Fruit fly (Drosophila melanogaster) whole organism, embryonic: ENCODE results near the gene Rai1.

ENCODE experiments used
- Antp ChIP-seq: fragments of 200-800 bp; sonication (Bioruptor generic); optimal IDR thresholded peaks from 3 replicates; lab custom pipeline; 2016; ENCODE audit warnings: missing biosample characterization, missing genetic modification characterization
- BEAF-32 ChIP-seq: fragments of 200-800 bp; sonication (Bioruptor generic); optimal IDR thresholded peaks from 3 replicates; lab custom pipeline; 2017; ENCODE audit warnings: missing biosample characterization, missing genetic modification characterization, mild to moderate bottlenecking, moderate library complexity, missing genetic modification reagents
- CG10209 ChIP-seq: fragments of 200-800 bp; sonication (Bioruptor generic); optimal IDR thresholded peaks from 3 replicates; lab custom pipeline; 2017; ENCODE audit warnings: missing biosample characterization, mild to moderate bottlenecking, missing genetic modification characterization, missing genetic modification reagents
- CG15011 ChIP-seq: fragments of 200-800 bp; sonication (Bioruptor generic); optimal IDR thresholded peaks from 3 replicates; lab custom pipeline; 2018; ENCODE audit warnings: missing biosample characterization, mild to moderate bottlenecking, missing genetic modification characterization
- CG15269 ChIP-seq: fragments of 200-800 bp; sonication (Bioruptor generic); optimal IDR thresholded peaks from 2 replicates; lab custom pipeline; 2018; ENCODE audit warnings: missing biosample characterization, mild to moderate bottlenecking, missing genetic modification characterization, moderate library complexity
- CG1603 ChIP-seq: fragments of 200-800 bp; sonication (Bioruptor generic); optimal IDR thresholded peaks from 2 replicates; lab custom pipeline; 2019; ENCODE audit warnings: missing biosample characterization, mild to moderate bottlenecking, missing genetic modification characterization, moderate library complexity
- CG16813 ChIP-seq: fragments of 200-800 bp; sonication (Bioruptor generic); IDR thresholded peaks from 3 replicates; pipeline ENCODE4 v1.3.6; 2022; ENCODE audit warnings: missing biosample characterization, missing genetic modification characterization; ENCODE audit not compliant: partially characterized antibody
- CG16863 ChIP-seq: fragments of 200-800 bp; sonication (Bioruptor generic); optimal IDR thresholded peaks from 3 replicates; lab custom pipeline; 2016; ENCODE audit warnings: missing biosample characterization, missing genetic modification characterization
- CG30020 ChIP-seq: fragments of 200-800 bp; optimal IDR thresholded peaks from 2 replicates; lab custom pipeline; 2019; ENCODE audit warnings: missing biosample characterization, mild to moderate bottlenecking, missing genetic modification characterization, moderate library complexity
- CG32532 ChIP-seq: fragments of 200-800 bp; sonication (Bioruptor generic); IDR thresholded peaks from 2 replicates; pipeline ENCODE4 v1.3.6; 2022; ENCODE audit warnings: missing biosample characterization, missing genetic modification characterization
- CG34224 ChIP-seq: fragments of 200-800 bp; sonication (Bioruptor generic); IDR thresholded peaks from 3 replicates; pipeline ENCODE4 v1.3.6; 2022; ENCODE audit warnings: missing biosample characterization, missing genetic modification characterization; ENCODE audit not compliant: partially characterized antibody
- CG3838 ChIP-seq: fragments of 200-800 bp; sonication (Bioruptor generic); optimal IDR thresholded peaks from 3 replicates; lab custom pipeline; 2016; ENCODE audit warnings: missing biosample characterization, missing genetic modification characterization
- CG3995 ChIP-seq: fragments of 200-800 bp; sonication (Bioruptor generic); optimal IDR thresholded peaks from 3 replicates; lab custom pipeline; 2016; ENCODE audit warnings: missing biosample characterization, missing genetic modification characterization
- CG5245 ChIP-seq: fragments of 200-800 bp; sonication (Bioruptor generic); optimal IDR thresholded peaks from 3 replicates; lab custom pipeline; 2016; ENCODE audit warnings: missing biosample characterization, missing genetic modification characterization
- CG7987 ChIP-seq: fragments of 200-800 bp; sonication (Bioruptor generic); optimal IDR thresholded peaks from 2 replicates; lab custom pipeline; 2018; ENCODE audit warnings: missing biosample characterization, mild to moderate bottlenecking, missing genetic modification characterization, moderate library complexity
- CG8388 ChIP-seq: fragments of 200-800 bp; sonication (Bioruptor generic); optimal IDR thresholded peaks from 2 replicates; lab custom pipeline; 2019; ENCODE audit warnings: missing biosample characterization, mild to moderate bottlenecking, missing genetic modification characterization, moderate library complexity
- Chrac-16 ChIP-seq: fragments of 200-800 bp; sonication (Bioruptor generic); optimal IDR thresholded peaks from 3 replicates; lab custom pipeline; 2016; ENCODE audit warnings: missing biosample characterization, missing genetic modification characterization
- CrebB ChIP-seq: fragments of 200-800 bp; sonication (Bioruptor generic); optimal IDR thresholded peaks from 3 replicates; lab custom pipeline; 2018; ENCODE audit warnings: missing biosample characterization, mild to moderate bottlenecking, missing genetic modification characterization
- Dek ChIP-seq: fragments of 200-800 bp; sonication (Bioruptor generic); optimal IDR thresholded peaks from 3 replicates; lab custom pipeline; 2019; ENCODE audit warnings: missing biosample characterization, mild to moderate bottlenecking, missing genetic modification characterization, moderate library complexity
- Dip3 ChIP-seq: fragments of 200-800 bp; sonication (Bioruptor generic); optimal IDR thresholded peaks from 3 replicates; lab custom pipeline; 2016; ENCODE audit warnings: missing biosample characterization, missing genetic modification characterization
- Eip74EF ChIP-seq, 2 experiments: fragments of 200-800 bp in 1 of 2; fragments of >200 bp in 1 of 2; sonication (Bioruptor generic) in 1 of 2; optimal IDR thresholded peaks; 2 replicates each; lab custom pipeline; 2017 to 2019; ENCODE audit warnings: missing biosample characterization in 2 of 2, missing genetic modification characterization in 2 of 2, mild to moderate bottlenecking in 1 of 2, moderate library complexity in 1 of 2
- Fer1 ChIP-seq: fragments of 200-800 bp; sonication (Bioruptor generic); optimal IDR thresholded peaks from 2 replicates; lab custom pipeline; 2017; ENCODE audit warnings: missing biosample characterization, mild to moderate bottlenecking, missing genetic modification characterization
- Fer2 ChIP-seq: fragments of 200-800 bp; sonication (Bioruptor generic); optimal IDR thresholded peaks from 2 replicates; lab custom pipeline; 2018; ENCODE audit warnings: missing biosample characterization, mild to moderate bottlenecking, missing genetic modification characterization, moderate library complexity
- Gug ChIP-seq: fragments of 200-800 bp; sonication (Bioruptor generic); IDR thresholded peaks from 4 replicates; pipeline ENCODE4 v1.3.6; 2022; ENCODE audit warnings: missing biosample characterization, missing genetic modification characterization
- HLH4C ChIP-seq: fragments of 200-800 bp; sonication (Bioruptor generic); IDR thresholded peaks from 3 replicates; pipeline ENCODE4 v1.3.6; 2022; ENCODE audit warnings: missing biosample characterization, missing genetic modification characterization; ENCODE audit not compliant: partially characterized antibody
- HmgZ ChIP-seq: fragments of 200-800 bp; sonication (Bioruptor generic); optimal IDR thresholded peaks from 2 replicates; lab custom pipeline; 2018; ENCODE audit warnings: missing biosample characterization, mild to moderate bottlenecking, missing genetic modification characterization
- Hmx ChIP-seq: fragments of 200-800 bp; sonication (Bioruptor generic); optimal IDR thresholded peaks from 2 replicates; lab custom pipeline; 2016; ENCODE audit warnings: missing biosample characterization, missing genetic modification characterization
- Hr3 ChIP-seq: fragments of 200-800 bp; sonication (Bioruptor generic); optimal IDR thresholded peaks from 3 replicates; lab custom pipeline; 2016; ENCODE audit warnings: missing biosample characterization, missing genetic modification characterization
- Hr78 ChIP-seq, 2 experiments: fragments of 200-800 bp in 1 of 2; fragments of >200 bp in 1 of 2; sonication (Bioruptor generic) in 1 of 2; optimal IDR thresholded peaks; 2 replicates each; lab custom pipeline; 2017 to 2019; ENCODE audit warnings: missing biosample characterization in 2 of 2, missing genetic modification characterization in 2 of 2, mild to moderate bottlenecking in 1 of 2, moderate library complexity in 1 of 2
- Med ChIP-seq: fragments of 200-800 bp; sonication (Bioruptor generic); peaks from one replicate; lab custom pipeline; 2016; ENCODE audit warnings: missing biosample characterization, missing genetic modification characterization, mild to moderate bottlenecking, inconsistent platforms, moderate library complexity
- NfI ChIP-seq: fragments of 200-800 bp; sonication (Bioruptor generic); optimal IDR thresholded peaks from 3 replicates; lab custom pipeline; 2018; ENCODE audit warnings: missing biosample characterization, mild to moderate bottlenecking, missing genetic modification characterization, moderate library complexity
- PHDP ChIP-seq: fragments of 200-800 bp; sonication (Bioruptor generic); optimal IDR thresholded peaks from 3 replicates; lab custom pipeline; 2018; ENCODE audit warnings: missing biosample characterization, mild to moderate bottlenecking, missing genetic modification characterization, moderate library complexity
- Pdp1 ChIP-seq, 2 experiments: fragments of 200-800 bp; sonication (Bioruptor generic); optimal IDR thresholded peaks; 3 replicates each; lab custom pipeline; 2016; ENCODE audit warnings: missing biosample characterization in 2 of 2, missing genetic modification characterization in 2 of 2, mild to moderate bottlenecking in 1 of 2, moderate library complexity in 1 of 2
- al ChIP-seq: fragments of 200-800 bp; sonication (Bioruptor generic); IDR thresholded peaks from 2 replicates; pipeline ENCODE4 v1.3.6; 2022; ENCODE audit warnings: missing biosample characterization, missing genetic modification characterization
- amos ChIP-seq: fragments of 200-800 bp; sonication (Bioruptor generic); IDR thresholded peaks from 2 replicates; pipeline ENCODE4 v1.3.6; 2022; ENCODE audit warnings: missing biosample characterization, missing genetic modification characterization; ENCODE audit not compliant: partially characterized antibody
- br ChIP-seq: fragments of >200 bp; optimal IDR thresholded peaks from 2 replicates; lab custom pipeline; 2017
- dysf ChIP-seq: fragments of 200-800 bp; sonication (Bioruptor generic); IDR thresholded peaks from 3 replicates; pipeline ENCODE4 v1.3.6; 2022; ENCODE audit warnings: missing biosample characterization, missing genetic modification characterization
- hth ChIP-seq: fragments of >200 bp; optimal IDR thresholded peaks from 2 replicates; lab custom pipeline; 2017; ENCODE audit warnings: inconsistent platforms
- jing ChIP-seq: fragments of 200-800 bp; sonication (Bioruptor generic); optimal IDR thresholded peaks from 2 replicates; lab custom pipeline; 2018; ENCODE audit warnings: missing biosample characterization, mild to moderate bottlenecking, missing genetic modification characterization
- klu ChIP-seq: fragments of 200-800 bp; sonication (Bioruptor generic); IDR thresholded peaks from 2 replicates; pipeline ENCODE4 v1.3.6; 2022; ENCODE audit warnings: missing biosample characterization, missing genetic modification characterization
- nom ChIP-seq: fragments of 200-800 bp; sonication (Bioruptor generic); optimal IDR thresholded peaks from 2 replicates; lab custom pipeline; 2017; ENCODE audit warnings: missing biosample characterization, missing genetic modification characterization, mild to moderate bottlenecking, moderate library complexity, missing genetic modification reagents
- pb ChIP-seq: fragments of 200-800 bp; sonication (Bioruptor generic); optimal IDR thresholded peaks from 3 replicates; lab custom pipeline; 2016; ENCODE audit warnings: missing biosample characterization, missing genetic modification characterization
- peb ChIP-seq: fragments of 200-800 bp; sonication (Bioruptor generic); IDR thresholded peaks from 2 replicates; pipeline ENCODE4 v1.3.6; 2022; ENCODE audit warnings: missing biosample characterization, missing genetic modification characterization
- pita ChIP-seq: fragments of 200-800 bp; sonication (Bioruptor generic); optimal IDR thresholded peaks from 2 replicates; lab custom pipeline; 2017; ENCODE audit warnings: missing biosample characterization, mild to moderate bottlenecking, missing genetic modification characterization
- slp2 ChIP-seq: fragments of 200-800 bp; sonication (Bioruptor generic); optimal IDR thresholded peaks from 2 replicates; lab custom pipeline; 2016; ENCODE audit warnings: missing biosample characterization, missing genetic modification characterization
- sna ChIP-seq: fragments of 200-800 bp; sonication (Bioruptor generic); IDR thresholded peaks from 2 replicates; pipeline ENCODE4 v1.3.6; 2022; ENCODE audit warnings: missing biosample characterization, missing genetic modification characterization; ENCODE audit not compliant: partially characterized antibody
- so ChIP-seq: fragments of 200-800 bp; sonication (Bioruptor generic); IDR thresholded peaks from 3 replicates; pipeline ENCODE4 v1.3.6; 2022; ENCODE audit warnings: missing biosample characterization, missing genetic modification characterization
- tio ChIP-seq: fragments of 200-800 bp; sonication (Bioruptor generic); optimal IDR thresholded peaks from 2 replicates; lab custom pipeline; 2017; ENCODE audit warnings: missing biosample characterization, missing genetic modification characterization, inconsistent platforms
- twi ChIP-seq: fragments of 200-800 bp; optimal IDR thresholded peaks from 2 replicates; lab custom pipeline; 2019; ENCODE audit warnings: missing biosample characterization, mild to moderate bottlenecking, missing genetic modification characterization, moderate library complexity

Gene Rai1

DNA sequence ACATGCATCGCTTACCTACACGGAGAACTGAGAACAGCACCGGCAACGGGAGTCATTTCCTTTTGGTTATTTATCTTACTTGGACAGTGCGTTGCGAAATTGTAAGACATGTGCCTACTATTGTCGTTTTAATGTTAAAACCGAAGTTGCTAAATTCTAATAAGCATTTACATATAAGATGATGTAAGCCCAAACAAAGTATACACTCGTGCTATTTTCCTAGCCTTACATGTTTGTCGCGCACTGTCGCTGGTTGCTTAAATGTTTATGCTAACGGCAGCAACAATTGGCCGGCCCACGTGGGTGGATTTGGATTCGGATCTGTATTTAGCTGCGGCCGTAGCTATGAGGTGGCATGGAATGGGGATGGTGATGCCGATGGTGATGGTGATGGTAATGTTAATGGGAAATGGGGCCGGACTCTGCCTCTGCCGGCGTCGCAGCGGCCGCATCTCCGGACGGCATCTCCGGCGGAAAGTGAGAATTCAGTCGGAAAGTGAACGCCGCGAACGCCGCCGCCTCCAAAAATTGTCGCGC lies 8.1 kb upstream of the Rai1 start, which contains the start of gene CG4829 (continued):
- TF ChIP-seq CG10209 (GFP tag; lab: Kevin White, UChicago), result peak; percentile 89
- peak; percentile 99 for TF ChIP-seq Med (GFP tag; lab: Kevin White, UChicago)
- peak; percentile 95 for TF ChIP-seq CG1603
- peak; percentile 1 for TF ChIP-seq Hmx
- peak; percentile 89 for TF ChIP-seq so (GFP tag; lab: Robert Waterston, UW)
- no peak for TF ChIP-seq CG16813 (GFP tag; lab: Robert Waterston, UW)
- peak; percentile 51; the same call in 1 of the 2 replicates for TF ChIP-seq peb (GFP tag; lab: Robert Waterston, UW)
- TF ChIP-seq Fer2 (tag; lab: Kevin White, UChicago), result peak; percentile 76
- peak; percentile 76 for TF ChIP-seq al (GFP tag; lab: Robert Waterston, UW)
- peak; percentile 72 for TF ChIP-seq CG7987 (GFP tag; lab: Kevin White, UChicago)
- peak; percentile 86 for TF ChIP-seq CG5245
- peak; percentile 81 for TF ChIP-seq jing (GFP tag; lab: Kevin White, UChicago)
- peak; percentile 83 to 87 for TF ChIP-seq Pdp1 (GFP tag; optimal IDR thresholded peaks at IDR 0.05; lab: Kevin White, UChicago)
- peak; percentile 91 for TF ChIP-seq PHDP (tag; lab: Kevin White, UChicago)
- peak; percentile 79 for TF ChIP-seq CG8388 (GFP tag; lab: Kevin White, UChicago)
- TF ChIP-seq Hr78 (GFP tag; optimal IDR thresholded peaks at IDR 0.05; lab: Kevin White, UChicago), result peak in 1 of 2 experiments; percentile 61
- peak; percentile 93 for TF ChIP-seq CG15269 (tag; lab: Kevin White, UChicago)
- TF ChIP-seq Dek (tag; lab: Kevin White, UChicago), result peak; percentile 86
- no peak for TF ChIP-seq CG34224 (GFP tag; lab: Robert Waterston, UW)
- TF ChIP-seq CG3995 (GFP tag; lab: Kevin White, UChicago), result peak; percentile 19
- peak; percentile 86 for TF ChIP-seq CrebB (tag; lab: Kevin White, UChicago)
- TF ChIP-seq dysf, result peak; percentile 94
- TF ChIP-seq CG32532, result peak; percentile 84
- TF ChIP-seq klu (GFP tag; lab: Robert Waterston, UW), result peak; percentile 79
- peak; percentile 72 for TF ChIP-seq Chrac-16 (GFP tag; lab: Kevin White, UChicago)
- peak; percentile 88 for TF ChIP-seq HmgZ (tag; lab: Kevin White, UChicago)
- TF ChIP-seq BEAF-32 (GFP tag; lab: Kevin White, UChicago), result no peak
- TF ChIP-seq Dip3 (GFP tag; lab: Kevin White, UChicago), result peak; percentile 74
- TF ChIP-seq twi (tag; lab: Kevin White, UChicago), result peak; percentile 72
- peak; percentile 82 for TF ChIP-seq pb (GFP tag; lab: Kevin White, UChicago)
- peak; percentile 87 for TF ChIP-seq Antp (GFP tag; lab: Kevin White, UChicago)
- peak; percentile 75 for TF ChIP-seq tio (GFP tag; lab: Kevin White, UChicago)
- peak; percentile 76 for TF ChIP-seq Hr3 (GFP tag; lab: Kevin White, UChicago)
- TF ChIP-seq amos (GFP tag; lab: Robert Waterston, UW), result no peak
- peak; percentile 33 for TF ChIP-seq CG30020 (tag; lab: Kevin White, UChicago)
- TF ChIP-seq CG3838, result peak; percentile 45
- peak; percentile 80 for TF ChIP-seq Gug (GFP tag; lab: Robert Waterston, UW)
- no peak for TF ChIP-seq nom (GFP tag; lab: Kevin White, UChicago)
- TF ChIP-seq CG16863 (GFP tag; lab: Kevin White, UChicago), result peak; percentile 82
- TF ChIP-seq hth (lab: Kevin White, UChicago), result no peak
- peak; percentile 89 for TF ChIP-seq Fer1 (GFP tag; lab: Kevin White, UChicago)
- no peak for TF ChIP-seq HLH4C (GFP tag; lab: Robert Waterston, UW)
- peak; percentile 91 for TF ChIP-seq NfI (GFP tag; lab: Kevin White, UChicago)
- TF ChIP-seq Eip74EF (GFP tag; optimal IDR thresholded peaks at IDR 0.05; lab: Kevin White, UChicago), result peak in 1 of 2 experiments; percentile 85
- TF ChIP-seq br (lab: Kevin White, UChicago), result no peak
- peak; percentile 75 for TF ChIP-seq slp2
- TF ChIP-seq sna (GFP tag; lab: Robert Waterston, UW), result no peak
- peak; percentile 76 for TF ChIP-seq CG15011 (GFP tag; lab: Kevin White, UChicago)
- no peak for TF ChIP-seq pita (GFP tag; lab: Kevin White, UChicago)
